Worm (Caenorhabditis elegans) whole organism, mixed stage, embryonic: ENCODE measurements around the gene B0280.17.

Source experiments
- ceh-39 ChIP-seq: fragments of 150-350 bp; optimal IDR thresholded peaks from 2 replicates; lab custom pipeline; 2014; ENCODE audit warnings: missing biosample characterization, missing genetic modification characterization
- elt-1 ChIP-seq: sonication (generic microtip); optimal IDR thresholded peaks from 2 replicates; lab custom pipeline; 2017; ENCODE audit warnings: missing genetic modification characterization, mild to moderate bottlenecking, missing compliant biosample characterization, antibody characterized with exemption, moderate library complexity, borderline replicate concordance; ENCODE audit not compliant: insufficient read depth
- elt-3 ChIP-seq: fragments of 150-350 bp; optimal IDR thresholded peaks from 2 replicates; lab custom pipeline; 2014; ENCODE audit warnings: missing biosample characterization, missing genetic modification characterization
- nhr-12 ChIP-seq: fragments of 150-350 bp; optimal IDR thresholded peaks from 2 replicates; lab custom pipeline; 2014; ENCODE audit warnings: missing biosample characterization, missing genetic modification characterization
- unc-120 ChIP-seq: sonication (generic microtip); optimal IDR thresholded peaks from 2 replicates; lab custom pipeline; 2017; ENCODE audit warnings: missing genetic modification characterization, missing compliant biosample characterization; ENCODE audit not compliant: poor library complexity, severe bottlenecking
- unc-39 ChIP-seq: fragments of 150-350 bp; optimal IDR thresholded peaks from 2 replicates; lab custom pipeline; 2014; ENCODE audit warnings: missing biosample characterization, missing genetic modification characterization
- unc-62 ChIP-seq: fragments of 150-350 bp; optimal IDR thresholded peaks from 2 replicates; lab custom pipeline; 2014; ENCODE audit warnings: missing biosample characterization, missing genetic modification reagents, missing genetic modification characterization

DNA sequence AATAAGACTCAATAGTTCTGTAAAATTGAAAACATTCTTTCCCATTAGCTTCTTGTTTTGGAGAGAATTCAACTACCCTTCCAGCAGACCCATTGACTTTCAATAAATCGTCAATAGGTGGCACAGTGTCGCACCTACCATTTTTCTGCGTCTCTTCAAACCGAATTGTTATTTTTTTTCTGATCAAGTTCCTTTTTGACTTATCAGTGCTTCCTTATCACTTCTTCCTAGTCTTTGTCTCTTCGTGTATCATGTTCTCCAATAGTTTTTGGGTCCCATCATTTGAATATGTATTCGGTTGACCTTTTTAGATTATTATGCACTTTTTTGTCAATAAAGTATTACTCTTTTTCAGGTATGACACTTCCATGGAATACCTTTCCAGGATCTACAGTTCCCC, 27.9 kb downstream of the B0280.17 start, which contains the start of gene odd-1:
- TF ChIP-seq unc-62 (GFP tag; lab: Kevin White, UChicago): no peak
- no peak for TF ChIP-seq unc-120 (tag; lab: Kevin White, UChicago)
- TF ChIP-seq unc-39 (tag; lab: Kevin White, UChicago): no peak
- no peak for TF ChIP-seq nhr-12
- TF ChIP-seq elt-3 (tag; lab: Kevin White, UChicago): no peak
- TF ChIP-seq elt-1: no peak
- no peak for TF ChIP-seq ceh-39 (tag; lab: Kevin White, UChicago)
